Worm (Caenorhabditis elegans) whole organism, L1 larva: ENCODE measurements around the gene T07F12.2.

Experiments used
- elt-2 ChIP-seq: sonication (generic microtip); optimal IDR thresholded peaks from 2 replicates; lab custom pipeline; 2016; ENCODE audit warnings: missing genetic modification characterization, mild to moderate bottlenecking, inconsistent platforms, missing compliant biosample characterization, missing genetic modification reagents
- fkh-8 ChIP-seq: sonication (generic microtip); optimal IDR thresholded peaks from 2 replicates; lab custom pipeline; 2016; ENCODE audit warnings: mild to moderate bottlenecking, missing genetic modification characterization, missing compliant biosample characterization
- nhr-77 ChIP-seq: fragments of 150-350 bp; optimal IDR thresholded peaks from 2 replicates; lab custom pipeline; 2014; ENCODE audit warnings: missing biosample characterization, missing genetic modification characterization
- rnt-1 ChIP-seq: sonication (generic microtip); optimal IDR thresholded peaks from 2 replicates; lab custom pipeline; 2016; ENCODE audit warnings: mild to moderate bottlenecking, missing genetic modification characterization, moderate library complexity, missing compliant biosample characterization
- zip-4 ChIP-seq: fragments of 200-800 bp; sonication (Bioruptor generic); optimal IDR thresholded peaks from 2 replicates; lab custom pipeline; 2018; ENCODE audit warnings: mild to moderate bottlenecking, missing genetic modification characterization, moderate library complexity, missing compliant biosample characterization

DNA sequence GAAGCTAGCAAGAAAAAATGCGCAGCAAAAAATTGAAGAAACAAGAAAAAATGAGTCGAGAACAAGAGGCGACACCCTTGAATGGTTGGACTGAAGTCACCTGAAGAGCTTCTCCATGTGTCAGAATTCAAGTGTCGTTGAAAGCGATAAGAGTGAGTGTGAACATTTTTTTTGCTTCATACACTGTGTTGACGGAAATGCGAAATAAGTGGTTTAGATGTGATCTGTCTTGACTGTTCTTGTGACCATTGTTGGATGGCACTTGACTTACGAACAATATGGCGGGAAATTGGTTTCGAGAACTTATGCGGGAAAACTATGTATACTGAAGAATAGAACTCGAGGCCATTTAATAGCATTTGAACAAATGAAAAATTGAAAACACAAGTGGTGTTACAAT is 10.0 kb upstream of the T07F12.2 start:
- TF ChIP-seq rnt-1 (tag; lab: Kevin White, UChicago) (no peak), nhr-77 (tag; lab: Kevin White, UChicago) (no peak), fkh-8 (tag; lab: Kevin White, UChicago) (no peak), zip-4 (no peak), elt-2 (tag; lab: Kevin White, UChicago) (no peak)
